Worm (Caenorhabditis elegans): ENCODE data around the gene ptr-4.

Gene ptr-4

ce11 chrX:6092533-6092932 lies 26.7 kb upstream of the ptr-4 start:
- TF ChIP-seq ceh-28 (tag; optimal IDR thresholded peaks at IDR 0.05) (no peak), nhr-43 (tag; optimal IDR thresholded peaks at IDR 0.05; ENCODE audit: poor library complexity, severe bottlenecking) (peak; percentile 27), nhr-25 (tag; optimal IDR thresholded peaks at IDR 0.05) (peak; percentile 51), R02D3.7 (tag; optimal IDR thresholded peaks at IDR 0.05) (no peak), nhr-23 (tag; optimal IDR thresholded peaks at IDR 0.05) (peak; percentile 88), daf-12 (tag; optimal IDR thresholded peaks at IDR 0.05) (no peak), elt-1 (tag; optimal IDR thresholded peaks at IDR 0.05) (peak; percentile 95)

- peak; percentile 57 for TF ChIP-seq elt-1 (tag; optimal IDR thresholded peaks at IDR 0.05)
- TF ChIP-seq pqm-1 (tag; optimal IDR thresholded peaks at IDR 0.05) = peak; percentile 89
- peak; percentile 59 for TF ChIP-seq nhr-77 (tag; optimal IDR thresholded peaks at IDR 0.05)
- peak; percentile 80 for TF ChIP-seq R02D3.7 (tag; optimal IDR thresholded peaks at IDR 0.05)
- TF ChIP-seq jun-1 (tag; optimal IDR thresholded peaks at IDR 0.05) = peak; percentile 97
- peak; percentile 89 for TF ChIP-seq ceh-28 (tag; optimal IDR thresholded peaks at IDR 0.05)
- peak; percentile 88 for TF ChIP-seq nhr-43 (tag; optimal IDR thresholded peaks at IDR 0.05; ENCODE audit: poor library complexity, severe bottlenecking)
- TF ChIP-seq nhr-12 (tag; optimal IDR thresholded peaks at IDR 0.05) = no peak
- no peak for TF ChIP-seq nhr-237 (tag; optimal IDR thresholded peaks at IDR 0.05)
- peak; percentile 100 for TF ChIP-seq nfya-1 (tag; optimal IDR thresholded peaks at IDR 0.05; ENCODE audit: insufficient read depth)
- TF ChIP-seq snpc-4 (tag; optimal IDR thresholded peaks at IDR 0.05) = peak; percentile 59
- peak; percentile 18 for TF ChIP-seq mml-1 (tag; optimal IDR thresholded peaks at IDR 0.05)
- peak; percentile 78 for TF ChIP-seq ama-1 (optimal IDR thresholded peaks at IDR 0.05)
- TF ChIP-seq ZK546.5 (tag; optimal IDR thresholded peaks at IDR 0.05) = no peak
- peak; percentile 28 for TF ChIP-seq fkh-10 (GFP tag; optimal IDR thresholded peaks at IDR 0.05)
- TF ChIP-seq ztf-4 (tag; optimal IDR thresholded peaks at IDR 0.05) = peak; percentile 75
- TF ChIP-seq ceh-82 (tag; optimal IDR thresholded peaks at IDR 0.05) = peak; percentile 81
- peak; percentile 40 for TF ChIP-seq fos-1 (tag; optimal IDR thresholded peaks at IDR 0.05)
- no peak for TF ChIP-seq fkh-2 (tag; optimal IDR thresholded peaks at IDR 0.05)
- peak; percentile 98 for TF ChIP-seq lin-39 (tag; optimal IDR thresholded peaks at IDR 0.05)
- peak; percentile 97 for TF ChIP-seq elt-2 (tag; optimal IDR thresholded peaks at IDR 0.05)
- TF ChIP-seq unc-62 (GFP tag; optimal IDR thresholded peaks at IDR 0.05) = peak; percentile 84
- TF ChIP-seq ceh-9 (tag; optimal IDR thresholded peaks at IDR 0.05) = no peak
- TF ChIP-seq elt-3 (tag; optimal IDR thresholded peaks at IDR 0.05) = peak in 2 of 3 experiments; percentile 30 to 87
- peak; percentile 94 for TF ChIP-seq hmg-11 (tag; optimal IDR thresholded peaks at IDR 0.05)
- TF ChIP-seq egl-27 (tag; optimal IDR thresholded peaks at IDR 0.05) = peak; percentile 52
- peak; percentile 37 for TF ChIP-seq sea-2 (GFP tag; optimal IDR thresholded peaks at IDR 0.05)
- TF ChIP-seq daf-12 (tag; optimal IDR thresholded peaks at IDR 0.05) = no peak
- no peak for TF ChIP-seq unc-39 (tag; optimal IDR thresholded peaks at IDR 0.05)
- TF ChIP-seq nhr-11 (tag; optimal IDR thresholded peaks at IDR 0.05) = peak; percentile 88
- peak; percentile 96 for TF ChIP-seq nhr-23 (tag; optimal IDR thresholded peaks at IDR 0.05)
- TF ChIP-seq mdl-1 (tag; optimal IDR thresholded peaks at IDR 0.05) = peak; percentile 66
- no peak for TF ChIP-seq ceh-16 (tag; optimal IDR thresholded peaks at IDR 0.05)
- TF ChIP-seq ztf-11 (tag; optimal IDR thresholded peaks at IDR 0.05) = peak; percentile 47
- peak; percentile 99 for TF ChIP-seq lsy-12 (tag; optimal IDR thresholded peaks at IDR 0.05)
- TF ChIP-seq egl-5 (tag; optimal IDR thresholded peaks at IDR 0.05) = peak; percentile 77
- no peak for TF ChIP-seq aly-2 (tag; optimal IDR thresholded peaks at IDR 0.05)
- TF ChIP-seq zag-1 (tag; optimal IDR thresholded peaks at IDR 0.05) = no peak
- TF ChIP-seq tbx-2 (tag; optimal IDR thresholded peaks at IDR 0.05) = peak; percentile 86
- peak; percentile 95 for TF ChIP-seq skn-1 (tag; optimal IDR thresholded peaks at IDR 0.05)
- peak; percentile 34 for TF ChIP-seq nhr-76 (tag; optimal IDR thresholded peaks at IDR 0.05)
- no peak for TF ChIP-seq eor-1 (tag; optimal IDR thresholded peaks at IDR 0.05)
- TF ChIP-seq nhr-67 (tag; optimal IDR thresholded peaks at IDR 0.05) = no peak
- TF ChIP-seq lin-15B (tag; optimal IDR thresholded peaks at IDR 0.05) = peak; percentile 95
- TF ChIP-seq nhr-28 (tag; optimal IDR thresholded peaks at IDR 0.05) = no peak
- TF ChIP-seq nhr-25 (tag; optimal IDR thresholded peaks at IDR 0.05) = peak; percentile 99
- peak; percentile 95 for TF ChIP-seq pha-4 (tag; optimal IDR thresholded peaks at IDR 0.05)
Observed at ce11 chrX:6091967-6092366, 26.2 kb upstream of the ptr-4 start, which contains the start of gene hsp-3. Gene hsp-3, minus strand, starts transcription at chrX:6092124.
